Fruit fly (Drosophila melanogaster): ENCODE results near the gene mew.

mew gene

dm6 chrX:13230974-13231373, 27.3 kb downstream of the mew start (continued):
- TF ChIP-seq CG8089 (GFP tag; optimal IDR thresholded peaks at IDR 0.05) (no peak), ase (GFP tag; IDR thresholded peaks at IDR 0.05) (no peak), Rx (GFP tag; IDR thresholded peaks at IDR 0.05) (no peak), Lim3 (GFP tag; IDR thresholded peaks at IDR 0.05) (no peak), Sin3A (optimal IDR thresholded peaks at IDR 0.05) (no peak), CG2678 (tag; optimal IDR thresholded peaks at IDR 0.05) (no peak), CG12071 (GFP tag; optimal IDR thresholded peaks at IDR 0.05) (no peak), CG42726 (GFP tag; IDR thresholded peaks at IDR 0.05; ENCODE audit: partially characterized antibody) (no peak), ci (GFP tag; IDR thresholded peaks at IDR 0.05) (no peak), Neu2 (GFP tag; optimal IDR thresholded peaks at IDR 0.05; ENCODE audit: borderline replicate concordance) (no peak), Blimp-1 (GFP tag; optimal IDR thresholded peaks at IDR 0.05) (peak; percentile 28), CG6654 (GFP tag; optimal IDR thresholded peaks at IDR 0.05) (no peak), Hmr (GFP tag; optimal IDR thresholded peaks at IDR 0.05) (no peak), CG1529 (GFP tag; optimal IDR thresholded peaks at IDR 0.05) (no peak), CG14667 (GFP tag; IDR thresholded peaks at IDR 0.05) (no peak), NFAT (GFP tag; IDR thresholded peaks at IDR 0.05) (no peak), dysf (GFP tag; IDR thresholded peaks at IDR 0.05) (no peak), CG4617 (GFP tag; optimal IDR thresholded peaks at IDR 0.05; ENCODE audit: borderline replicate concordance) (no peak), CG34422 (GFP tag; IDR thresholded peaks at IDR 0.05) (no peak), wek (GFP tag; optimal IDR thresholded peaks at IDR 0.05) (no peak), sr (GFP tag; IDR thresholded peaks at IDR 0.05) (no peak), CG11398 (GFP tag; optimal IDR thresholded peaks at IDR 0.05) (no peak), tx (GFP tag; optimal IDR thresholded peaks at IDR 0.05) (no peak), ftz-f1 (GFP tag; optimal IDR thresholded peaks at IDR 0.05) (no peak), Side (GFP tag; optimal IDR thresholded peaks at IDR 0.05) (no peak)

dm6 chrX:13229824-13230223, 28.5 kb downstream of the mew start:
- TF ChIP-seq CG9437 (GFP tag; optimal IDR thresholded peaks at IDR 0.05) (no peak), CG15479 (GFP tag; optimal IDR thresholded peaks at IDR 0.05) (peak; percentile 83), tll (GFP tag; optimal IDR thresholded peaks at IDR 0.05) (peak in 1 of 2 experiments; percentile 84), dan (GFP tag; IDR thresholded peaks at IDR 0.05) (no peak), dysf (GFP tag; IDR thresholded peaks at IDR 0.05) (0 out of 3 replicates have a peak, but pooled peaks have one; percentile 24), Spps (tag; optimal IDR thresholded peaks at IDR 0.05) (no peak), CG15011 (GFP tag; optimal IDR thresholded peaks at IDR 0.05) (no peak), CG9876 (GFP tag; optimal IDR thresholded peaks at IDR 0.05) (no peak), zen (tag; optimal IDR thresholded peaks at IDR 0.05) (peak; percentile 72), grn (GFP tag; optimal IDR thresholded peaks at IDR 0.05) (peak; percentile 22), twi (tag; optimal IDR thresholded peaks at IDR 0.05) (peak; percentile 2)

- no peak for TF ChIP-seq ind (GFP tag; optimal IDR thresholded peaks at IDR 0.05)
- peak; percentile 7 for TF ChIP-seq lbe (GFP tag; optimal IDR thresholded peaks at IDR 0.05)
- TF ChIP-seq Hr78 (GFP tag; optimal IDR thresholded peaks at IDR 0.05), result peak in 1 of 2 experiments; percentile 43
- TF ChIP-seq vvl (GFP tag; IDR thresholded peaks at IDR 0.05), result peak; percentile 15; the same call in 1 of the 2 replicates
- no peak for TF ChIP-seq bbx (GFP tag; IDR thresholded peaks at IDR 0.05; ENCODE audit: partially characterized antibody)
- peak; percentile 76 for TF ChIP-seq sens (GFP tag)
- peak; percentile 28 for TF ChIP-seq sqz (GFP tag; optimal IDR thresholded peaks at IDR 0.05)
- TF ChIP-seq CG32532 (GFP tag; IDR thresholded peaks at IDR 0.05), result no peak
Measured at dm6 chrX:13229217-13229616, 29.1 kb downstream of the mew start.
